Worm (Caenorhabditis elegans): ENCODE results near the gene grdn-1.

DNA sequence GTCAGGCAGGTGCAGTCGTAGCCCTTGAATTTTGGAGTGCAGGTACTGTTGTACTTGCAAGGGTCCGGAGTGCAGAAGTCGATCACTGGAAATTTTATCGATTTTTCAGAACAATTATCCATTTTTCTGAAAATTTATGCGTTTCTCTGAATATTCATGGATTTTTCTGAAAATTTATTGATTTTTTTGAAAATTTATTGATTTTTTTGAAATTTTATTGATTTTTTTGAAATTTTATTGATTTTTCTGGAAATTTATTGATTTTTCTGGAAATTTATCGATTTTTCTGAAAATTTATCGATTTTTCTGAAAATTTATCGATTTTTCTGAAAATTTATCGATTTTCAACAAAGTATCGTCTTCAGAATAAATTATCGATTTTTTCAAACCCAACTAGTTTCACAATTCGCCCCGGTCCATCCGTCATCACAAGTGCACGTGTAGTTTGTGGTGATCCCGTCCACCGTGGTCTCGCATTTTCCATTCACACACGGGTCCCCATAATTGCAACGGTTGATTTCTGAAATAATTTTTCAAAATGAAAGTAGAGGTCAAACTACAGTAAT is 39.5 kb downstream of the grdn-1 start:
- TF ChIP-seq ZK546.5 (tag; optimal IDR thresholded peaks at IDR 0.05), result no peak
- TF ChIP-seq lin-39 (tag; optimal IDR thresholded peaks at IDR 0.05), result no peak
- TF ChIP-seq nhr-237 (tag; optimal IDR thresholded peaks at IDR 0.05), result no peak
- no peak for TF ChIP-seq ama-1 (optimal IDR thresholded peaks at IDR 0.05)
- TF ChIP-seq skn-1 (tag; optimal IDR thresholded peaks at IDR 0.05), result no peak
- no peak for TF ChIP-seq zag-1 (tag; optimal IDR thresholded peaks at IDR 0.05)
- no peak for TF ChIP-seq snpc-4 (tag; optimal IDR thresholded peaks at IDR 0.05)
- TF ChIP-seq nhr-77 (tag; optimal IDR thresholded peaks at IDR 0.05), result no peak
- TF ChIP-seq mdl-1 (tag; optimal IDR thresholded peaks at IDR 0.05), result no peak
- TF ChIP-seq ceh-16 (tag; optimal IDR thresholded peaks at IDR 0.05), result no peak
- no peak for TF ChIP-seq aly-2 (tag; optimal IDR thresholded peaks at IDR 0.05)
- TF ChIP-seq unc-62 (GFP tag; optimal IDR thresholded peaks at IDR 0.05), result no peak
- no peak for TF ChIP-seq nhr-12 (tag; optimal IDR thresholded peaks at IDR 0.05)
- TF ChIP-seq lin-15B (tag; optimal IDR thresholded peaks at IDR 0.05), result no peak

All from whole organism, L3 larva.